Fruit fly (Drosophila melanogaster) whole organism, prepupa: ENCODE results near the gene BNIP3.
A peak's percentile ranks its signal among the peaks of the same experiment; 100 is the strongest.

Experiments
- Blimp-1 ChIP-seq: fragments of 200-800 bp; sonication (Bioruptor generic); optimal IDR thresholded peaks from 3 replicates; lab custom pipeline; 2017; ENCODE audit warnings: missing biosample characterization, missing genetic modification characterization, mild to moderate bottlenecking, moderate library complexity, missing genetic modification reagents
- CG10631 ChIP-seq: fragments of 200-800 bp; sonication (Bioruptor generic); optimal IDR thresholded peaks from 2 replicates; lab custom pipeline; 2016; ENCODE audit warnings: missing biosample characterization, missing genetic modification characterization
- CG10669 ChIP-seq: fragments of 200-800 bp; sonication (Bioruptor generic); optimal IDR thresholded peaks from 3 replicates; lab custom pipeline; 2018; ENCODE audit warnings: missing biosample characterization, mild to moderate bottlenecking, missing genetic modification characterization, moderate library complexity
- CG11294 ChIP-seq: fragments of 200-800 bp; sonication (Bioruptor generic); IDR thresholded peaks from 2 replicates; pipeline ENCODE4 v1.3.6; 2022; ENCODE audit warnings: missing biosample characterization, missing genetic modification characterization
- CG11762 ChIP-seq: fragments of 200-800 bp; sonication (Bioruptor generic); optimal IDR thresholded peaks from 3 replicates; lab custom pipeline; 2016; ENCODE audit warnings: missing biosample characterization, missing genetic modification characterization; ENCODE audit not compliant: insufficient read depth
- CG11902 ChIP-seq: fragments of 200-800 bp; sonication (Bioruptor generic); optimal IDR thresholded peaks from 3 replicates; lab custom pipeline; 2016; ENCODE audit warnings: missing biosample characterization, missing genetic modification characterization
- CG1621 ChIP-seq: fragments of 200-800 bp; sonication (Bioruptor generic); optimal IDR thresholded peaks from 3 replicates; lab custom pipeline; 2018; ENCODE audit warnings: missing biosample characterization, mild to moderate bottlenecking, missing genetic modification characterization
- CG3032 ChIP-seq: fragments of 200-800 bp; optimal IDR thresholded peaks from 2 replicates; lab custom pipeline; 2019; ENCODE audit warnings: missing biosample characterization, mild to moderate bottlenecking, missing genetic modification characterization, moderate library complexity
- CG32006 ChIP-seq: fragments of 200-800 bp; sonication (Bioruptor generic); optimal IDR thresholded peaks from 3 replicates; lab custom pipeline; 2017; ENCODE audit warnings: missing biosample characterization, mild to moderate bottlenecking, missing genetic modification characterization
- CG3919 ChIP-seq: fragments of 200-800 bp; sonication (Bioruptor generic); optimal IDR thresholded peaks from 3 replicates; lab custom pipeline; 2016; ENCODE audit warnings: missing biosample characterization, missing genetic modification characterization
- CG4318 ChIP-seq: fragments of 200-800 bp; sonication (Bioruptor generic); optimal IDR thresholded peaks from 3 replicates; lab custom pipeline; 2017; ENCODE audit warnings: missing biosample characterization, mild to moderate bottlenecking, missing genetic modification characterization
- CG6163 ChIP-seq: fragments of 200-800 bp; sonication (Bioruptor generic); IDR thresholded peaks from 3 replicates; pipeline ENCODE4 v1.3.6; 2022; ENCODE audit warnings: missing biosample characterization, missing genetic modification characterization
- CG6276 ChIP-seq: fragments of 200-800 bp; sonication (Bioruptor generic); optimal IDR thresholded peaks from 2 replicates; lab custom pipeline; 2017; ENCODE audit warnings: missing biosample characterization, mild to moderate bottlenecking, missing genetic modification characterization
- CG6808 ChIP-seq: fragments of 200-800 bp; sonication (Bioruptor generic); optimal IDR thresholded peaks from 3 replicates; lab custom pipeline; 2017; ENCODE audit warnings: missing biosample characterization, missing genetic modification characterization, mild to moderate bottlenecking, moderate library complexity, missing genetic modification reagents
- CG8119 ChIP-seq: fragments of 200-800 bp; sonication (Bioruptor generic); IDR thresholded peaks from 3 replicates; pipeline ENCODE4 v1.3.6; 2022; ENCODE audit warnings: missing biosample characterization, missing genetic modification characterization
- CG8319 ChIP-seq: fragments of 200-800 bp; sonication (Bioruptor generic); optimal IDR thresholded peaks from 3 replicates; lab custom pipeline; 2016; ENCODE audit warnings: missing biosample characterization, missing genetic modification characterization
- CG8632 ChIP-seq: fragments of 200-800 bp; sonication (Bioruptor generic); optimal IDR thresholded peaks from 3 replicates; lab custom pipeline; 2016; ENCODE audit warnings: missing biosample characterization, missing genetic modification characterization
- Eip75B ChIP-seq: fragments of 200-800 bp; sonication (Bioruptor generic); optimal IDR thresholded peaks from 3 replicates; lab custom pipeline; 2016; ENCODE audit warnings: missing biosample characterization, missing genetic modification characterization
- Eip78C ChIP-seq: fragments of 200-800 bp; sonication (Bioruptor generic); peaks from one replicate; lab custom pipeline; 2016; ENCODE audit warnings: missing biosample characterization, missing genetic modification characterization
- Eip93F ChIP-seq: fragments of 200-800 bp; sonication (Bioruptor generic); optimal IDR thresholded peaks from 2 replicates; lab custom pipeline; 2016; ENCODE audit warnings: missing biosample characterization, mild to moderate bottlenecking, missing genetic modification characterization
- Gug ChIP-seq: fragments of 200-800 bp; sonication (Bioruptor generic); IDR thresholded peaks from 2 replicates; pipeline ENCODE4 v1.3.6; 2022; ENCODE audit warnings: missing biosample characterization, missing genetic modification characterization
- Hr4 ChIP-seq: fragments of 200-800 bp; sonication (Bioruptor generic); optimal IDR thresholded peaks from 3 replicates; lab custom pipeline; 2016; ENCODE audit warnings: missing biosample characterization, missing genetic modification characterization
- Met ChIP-seq: fragments of 200-800 bp; sonication (Bioruptor generic); optimal IDR thresholded peaks from 3 replicates; lab custom pipeline; 2016; ENCODE audit warnings: missing biosample characterization, missing genetic modification characterization
- OdsH ChIP-seq: fragments of 200-800 bp; sonication (Bioruptor generic); optimal IDR thresholded peaks from 3 replicates; lab custom pipeline; 2016; ENCODE audit warnings: missing biosample characterization, missing genetic modification characterization
- Smox ChIP-seq: fragments of 200-800 bp; sonication (Bioruptor generic); optimal IDR thresholded peaks from 3 replicates; lab custom pipeline; 2016; ENCODE audit warnings: missing biosample characterization, missing genetic modification characterization
- Sox14 ChIP-seq: fragments of 200-800 bp; sonication (Bioruptor generic); optimal IDR thresholded peaks from 3 replicates; lab custom pipeline; 2016; ENCODE audit warnings: missing biosample characterization, missing genetic modification characterization
- achi ChIP-seq: fragments of 200-800 bp; sonication (Bioruptor generic); optimal IDR thresholded peaks from 3 replicates; lab custom pipeline; 2016; ENCODE audit warnings: missing biosample characterization, missing genetic modification characterization
- acj6 ChIP-seq: fragments of 200-800 bp; sonication (Bioruptor generic); optimal IDR thresholded peaks from 3 replicates; lab custom pipeline; 2016; ENCODE audit warnings: missing biosample characterization, missing genetic modification characterization
- dac ChIP-seq: fragments of 200-800 bp; sonication (Bioruptor generic); optimal IDR thresholded peaks from 2 replicates; lab custom pipeline; 2017; ENCODE audit warnings: missing biosample characterization, mild to moderate bottlenecking, missing genetic modification characterization
- esn ChIP-seq: fragments of 200-800 bp; sonication (Bioruptor generic); optimal IDR thresholded peaks from 2 replicates; lab custom pipeline; 2016; ENCODE audit warnings: missing biosample characterization, mild to moderate bottlenecking, missing genetic modification characterization, moderate library complexity
- fd85E ChIP-seq: fragments of 200-800 bp; sonication (Bioruptor generic); optimal IDR thresholded peaks from 3 replicates; lab custom pipeline; 2016; ENCODE audit warnings: missing biosample characterization, missing genetic modification characterization
- lz ChIP-seq: fragments of 200-800 bp; sonication (Bioruptor generic); optimal IDR thresholded peaks from 3 replicates; lab custom pipeline; 2016; ENCODE audit warnings: missing biosample characterization, missing genetic modification characterization
- net ChIP-seq: fragments of 200-800 bp; sonication (Bioruptor generic); optimal IDR thresholded peaks from 3 replicates; lab custom pipeline; 2016; ENCODE audit warnings: missing biosample characterization, missing genetic modification characterization
- salr ChIP-seq, 2 experiments: fragments of 200-800 bp; sonication (Bioruptor generic); optimal IDR thresholded peaks; 3 replicates each; lab custom pipeline; 2016 to 2018; ENCODE audit warnings: missing biosample characterization in 2 of 2, missing genetic modification characterization in 2 of 2, mild to moderate bottlenecking in 1 of 2
- spab ChIP-seq: fragments of 200-800 bp; sonication (Bioruptor generic); optimal IDR thresholded peaks from 2 replicates; lab custom pipeline; 2017; ENCODE audit warnings: missing biosample characterization, mild to moderate bottlenecking, missing genetic modification characterization, missing genetic modification reagents
- ss ChIP-seq, 2 experiments: fragments of 200-800 bp; sonication (Bioruptor generic); optimal IDR thresholded peaks; 2 replicates in 1 of 2; 3 replicates in 1 of 2; lab custom pipeline; 2017 to 2018; ENCODE audit warnings: mild to moderate bottlenecking in 2 of 2, missing biosample characterization in 2 of 2, missing genetic modification characterization in 2 of 2, moderate library complexity in 1 of 2
- svp ChIP-seq: fragments of 200-800 bp; sonication (Bioruptor generic); peaks from one replicate; lab custom pipeline; 2016; ENCODE audit warnings: missing biosample characterization, missing genetic modification characterization
- topi ChIP-seq: fragments of 200-800 bp; sonication (Bioruptor generic); optimal IDR thresholded peaks from 3 replicates; lab custom pipeline; 2016; ENCODE audit warnings: missing biosample characterization, missing genetic modification characterization
- vri ChIP-seq: fragments of 200-800 bp; sonication (Bioruptor generic); optimal IDR thresholded peaks from 3 replicates; lab custom pipeline; 2016; ENCODE audit warnings: missing biosample characterization, mild to moderate bottlenecking, missing genetic modification characterization

Gene BNIP3

dm6 chr3L:20493417-20494261, 25.6 kb downstream of the BNIP3 start (continued):
- peak; percentile 95 for TF ChIP-seq CG8119 (GFP tag; lab: Robert Waterston, UW)
- TF ChIP-seq fd85E: peak; percentile 41
- TF ChIP-seq Smox (GFP tag; lab: Kevin White, UChicago): peak; percentile 92
- TF ChIP-seq CG11762: peak; percentile 79
- peak; percentile 90 for TF ChIP-seq CG6276 (GFP tag; lab: Kevin White, UChicago)
- peak; percentile 68 for TF ChIP-seq CG4318 (GFP tag; lab: Kevin White, UChicago)
- TF ChIP-seq net: peak; percentile 93
- TF ChIP-seq salr (GFP tag; optimal IDR thresholded peaks at IDR 0.05; lab: Kevin White, UChicago): peak; percentile 23 to 88
- peak; percentile 96 for TF ChIP-seq esn
- TF ChIP-seq Met (GFP tag; lab: Kevin White, UChicago): peak; percentile 94
- TF ChIP-seq OdsH: peak; percentile 88
- peak; percentile 88 for TF ChIP-seq achi
- peak; percentile 61 for TF ChIP-seq Eip93F (GFP tag; lab: Kevin White, UChicago)
- TF ChIP-seq Hr4 (GFP tag; lab: Kevin White, UChicago): peak; percentile 93
- TF ChIP-seq topi (GFP tag; lab: Kevin White, UChicago): peak; percentile 95

dm6 chr3L:20491525-20492132, 27.6 kb downstream of the BNIP3 start, which contains the start of gene ND-39:
Gene ND-39, plus strand, starts transcription at chr3L:20492082.
- TF ChIP-seq Eip78C (GFP tag; lab: Kevin White, UChicago) (peak; percentile 1), CG6163 (GFP tag; lab: Robert Waterston, UW) (no peak), vri (GFP tag; lab: Kevin White, UChicago) (peak; percentile 10)

- TF ChIP-seq CG3919 (GFP tag; lab: Kevin White, UChicago) (no peak), esn (peak; percentile 2), lz (GFP tag; lab: Kevin White, UChicago) (peak; percentile 0)
These were observed 31.5 kb downstream of the BNIP3 start for dm6 chr3L:20487649-20488048.

- peak; percentile 80 for TF ChIP-seq CG3032 (tag; lab: Kevin White, UChicago)
- peak; percentile 72 for TF ChIP-seq CG11902
- peak; percentile 83 for TF ChIP-seq CG6276 (GFP tag; lab: Kevin White, UChicago)
- TF ChIP-seq CG8319 (GFP tag; lab: Kevin White, UChicago): peak; percentile 75
- peak; percentile 78 for TF ChIP-seq CG10669 (GFP tag; lab: Kevin White, UChicago)
- TF ChIP-seq vri (GFP tag; lab: Kevin White, UChicago): peak; percentile 74
- TF ChIP-seq spab (GFP tag; lab: Kevin White, UChicago): peak; percentile 60
- TF ChIP-seq Sox14 (GFP tag; lab: Kevin White, UChicago): peak; percentile 87
- TF ChIP-seq achi: peak; percentile 88
- peak; percentile 86 for TF ChIP-seq OdsH
- TF ChIP-seq CG32006: peak; percentile 89
- peak; percentile 63 for TF ChIP-seq Blimp-1
- TF ChIP-seq CG10631 (GFP tag; lab: Kevin White, UChicago): peak; percentile 88
- peak; percentile 80 for TF ChIP-seq Eip75B (GFP tag; lab: Kevin White, UChicago)
- TF ChIP-seq acj6 (GFP tag; lab: Kevin White, UChicago): peak; percentile 83
- TF ChIP-seq CG1621 (tag; lab: Kevin White, UChicago): peak; percentile 67
- TF ChIP-seq topi (GFP tag; lab: Kevin White, UChicago): peak; percentile 82
- no peak for TF ChIP-seq CG11294 (GFP tag; lab: Robert Waterston, UW)
- TF ChIP-seq Gug (GFP tag; lab: Robert Waterston, UW): no peak
- peak; percentile 52 to 74 for TF ChIP-seq ss (GFP tag; optimal IDR thresholded peaks at IDR 0.05; lab: Kevin White, UChicago)
- peak; percentile 92 for TF ChIP-seq esn
- TF ChIP-seq CG8119 (GFP tag; lab: Robert Waterston, UW): no peak
- TF ChIP-seq Met (GFP tag; lab: Kevin White, UChicago): peak; percentile 84
- peak; percentile 73 for TF ChIP-seq CG6808
- peak; percentile 79 for TF ChIP-seq CG8632 (GFP tag; lab: Kevin White, UChicago)
- TF ChIP-seq fd85E: peak; percentile 14
- TF ChIP-seq dac: peak; percentile 65
- TF ChIP-seq svp (GFP tag; lab: Kevin White, UChicago): peak; percentile 91
- peak; percentile 82 for TF ChIP-seq Eip93F (GFP tag; lab: Kevin White, UChicago)
- peak; percentile 79 for TF ChIP-seq CG11762
- peak; percentile 54 to 85 for TF ChIP-seq salr (GFP tag; optimal IDR thresholded peaks at IDR 0.05; lab: Kevin White, UChicago)
- no peak for TF ChIP-seq CG6163 (GFP tag; lab: Robert Waterston, UW)
- peak; percentile 92 for TF ChIP-seq net
- TF ChIP-seq Smox (GFP tag; lab: Kevin White, UChicago): peak; percentile 87
- TF ChIP-seq CG4318 (GFP tag; lab: Kevin White, UChicago): peak; percentile 85
- TF ChIP-seq Eip78C (GFP tag; lab: Kevin White, UChicago): peak; percentile 96
- peak; percentile 85 for TF ChIP-seq lz (GFP tag; lab: Kevin White, UChicago)
These were observed 44.4 kb downstream of the BNIP3 start for dm6 chr3L:20474789-20475208.
